Worm (Caenorhabditis elegans) whole organism, late embryonic: Measurements from ENCODE around the gene tag-273.
A peak's percentile ranks its signal among the peaks of the same experiment; 100 is the strongest.

Source experiments
- F13H6.1 ChIP-seq: sonication (generic microtip); optimal IDR thresholded peaks from 2 replicates; lab custom pipeline; 2016; ENCODE audit warnings: missing genetic modification characterization, missing compliant biosample characterization
- K02D7.2 ChIP-seq: sonication (generic microtip); optimal IDR thresholded peaks from 2 replicates; lab custom pipeline; 2017; ENCODE audit warnings: mild to moderate bottlenecking, missing genetic modification characterization, missing compliant biosample characterization
- K09A11.1 ChIP-seq: sonication (generic microtip); optimal IDR thresholded peaks from 2 replicates; lab custom pipeline; 2017; ENCODE audit warnings: antibody characterized with exemption, mild to moderate bottlenecking, missing genetic modification characterization, missing compliant biosample characterization; ENCODE audit not compliant: insufficient read depth
- T23F11.4 ChIP-seq: fragments of 200-800 bp; sonication (Bioruptor generic); optimal IDR thresholded peaks from 2 replicates; lab custom pipeline; 2018; ENCODE audit warnings: mild to moderate bottlenecking, missing genetic modification characterization, missing compliant biosample characterization
- ahr-1 ChIP-seq: sonication (generic microtip); optimal IDR thresholded peaks from 2 replicates; lab custom pipeline; 2016; ENCODE audit warnings: missing genetic modification characterization, missing compliant biosample characterization
- ama-1 ChIP-seq: fragments of 150-350 bp; optimal IDR thresholded peaks from 2 replicates; lab custom pipeline; 2014
- ceh-19 ChIP-seq: fragments of 200-800 bp; sonication (Bioruptor generic); optimal IDR thresholded peaks from 2 replicates; lab custom pipeline; 2018; ENCODE audit warnings: mild to moderate bottlenecking, missing genetic modification characterization, missing compliant biosample characterization
- ceh-2 ChIP-seq: sonication (generic microtip); optimal IDR thresholded peaks from 2 replicates; lab custom pipeline; 2016; ENCODE audit warnings: missing genotype, missing genetic modification characterization, missing compliant biosample characterization
- ceh-22 ChIP-seq: sonication (generic microtip); optimal IDR thresholded peaks from 2 replicates; lab custom pipeline; 2017; ENCODE audit warnings: missing biosample characterization, missing genetic modification characterization
- ceh-30 ChIP-seq: fragments of 150-350 bp; optimal IDR thresholded peaks from 2 replicates; lab custom pipeline; 2014; ENCODE audit warnings: missing biosample characterization, missing genetic modification characterization
- ceh-34 ChIP-seq: sonication (generic microtip); optimal IDR thresholded peaks from 2 replicates; lab custom pipeline; 2016; ENCODE audit warnings: mild to moderate bottlenecking, missing genetic modification characterization, missing compliant biosample characterization
- ceh-45 ChIP-seq: fragments of 200-800 bp; sonication (Bioruptor generic); IDR thresholded peaks from 2 replicates; pipeline ENCODE4 v1.3.6; 2022; ENCODE audit warnings: missing genetic modification reagents, missing genetic modification characterization, missing compliant biosample characterization
- ceh-48 ChIP-seq: sonication (generic microtip); optimal IDR thresholded peaks from 2 replicates; lab custom pipeline; 2016; ENCODE audit warnings: missing genetic modification characterization, inconsistent platforms, missing compliant biosample characterization
- ceh-6 ChIP-seq: fragments of 200-800 bp; sonication (Bioruptor generic); optimal IDR thresholded peaks from 2 replicates; lab custom pipeline; 2018; ENCODE audit warnings: mild to moderate bottlenecking, missing genetic modification characterization, missing compliant biosample characterization
- ceh-9 ChIP-seq: sonication (generic microtip); optimal IDR thresholded peaks from 2 replicates; lab custom pipeline; 2016; ENCODE audit warnings: mild to moderate bottlenecking, missing genetic modification characterization, inconsistent platforms, missing compliant biosample characterization
- dmd-4 ChIP-seq: sonication (generic microtip); optimal IDR thresholded peaks from 2 replicates; lab custom pipeline; 2016; ENCODE audit warnings: borderline replicate concordance, missing genetic modification characterization, missing compliant biosample characterization
- dve-1 ChIP-seq: sonication (generic microtip); optimal IDR thresholded peaks from 2 replicates; lab custom pipeline; 2017; ENCODE audit warnings: antibody characterized with exemption, mild to moderate bottlenecking, missing genetic modification characterization, missing compliant biosample characterization
- elt-4 ChIP-seq: sonication (generic microtip); optimal IDR thresholded peaks from 2 replicates; lab custom pipeline; 2016; ENCODE audit warnings: missing genetic modification characterization, missing compliant biosample characterization
- ets-4 ChIP-seq: sonication (generic microtip); optimal IDR thresholded peaks from 2 replicates; lab custom pipeline; 2016; ENCODE audit warnings: missing genetic modification characterization, missing compliant biosample characterization
- eyg-1 ChIP-seq: sonication (generic microtip); optimal IDR thresholded peaks from 2 replicates; lab custom pipeline; 2016; ENCODE audit warnings: missing genotype, missing genetic modification characterization, missing compliant biosample characterization
- fkh-6 ChIP-seq: sonication (generic microtip); optimal IDR thresholded peaks from 2 replicates; lab custom pipeline; 2016; ENCODE audit warnings: missing genetic modification characterization, missing compliant biosample characterization
- gmeb-2 ChIP-seq: sonication (generic microtip); optimal IDR thresholded peaks from 2 replicates; lab custom pipeline; 2016; ENCODE audit warnings: missing genetic modification characterization, inconsistent platforms, missing compliant biosample characterization
- hlh-13 ChIP-seq: fragments of 200-800 bp; sonication (Bioruptor generic); optimal IDR thresholded peaks from 2 replicates; lab custom pipeline; 2018; ENCODE audit warnings: mild to moderate bottlenecking, missing genetic modification characterization, missing compliant biosample characterization
- hlh-30 ChIP-seq: sonication (generic microtip); optimal IDR thresholded peaks from 2 replicates; lab custom pipeline; 2017; ENCODE audit warnings: antibody characterized with exemption, missing genetic modification characterization, missing compliant biosample characterization; ENCODE audit not compliant: insufficient read depth
- hlh-6 ChIP-seq: sonication (generic microtip); optimal IDR thresholded peaks from 2 replicates; lab custom pipeline; 2016; ENCODE audit warnings: missing genotype, missing genetic modification characterization, missing compliant biosample characterization
- hlh-8 ChIP-seq: sonication (generic microtip); optimal IDR thresholded peaks from 2 replicates; lab custom pipeline; 2016; ENCODE audit warnings: missing genotype, missing genetic modification characterization, missing compliant biosample characterization
- lim-6 ChIP-seq: sonication (generic microtip); optimal IDR thresholded peaks from 2 replicates; lab custom pipeline; 2016; ENCODE audit warnings: missing genetic modification characterization, missing compliant biosample characterization
- lin-11 ChIP-seq: fragments of 200-800 bp; sonication (Bioruptor generic); optimal IDR thresholded peaks from 2 replicates; lab custom pipeline; 2018; ENCODE audit warnings: mild to moderate bottlenecking, missing genetic modification characterization, missing compliant biosample characterization
- madf-2 ChIP-seq: sonication (generic microtip); optimal IDR thresholded peaks from 2 replicates; lab custom pipeline; 2017; ENCODE audit warnings: missing genetic modification characterization, missing compliant biosample characterization
- mec-3 ChIP-seq: sonication (generic microtip); optimal IDR thresholded peaks from 2 replicates; lab custom pipeline; 2016; ENCODE audit warnings: borderline replicate concordance, missing genetic modification characterization, missing compliant biosample characterization
- nfya-1 ChIP-seq: sonication (generic microtip); optimal IDR thresholded peaks from 2 replicates; lab custom pipeline; 2017; ENCODE audit warnings: missing genetic modification characterization, mild to moderate bottlenecking, missing compliant biosample characterization, antibody characterized with exemption, moderate library complexity
- nhr-11 ChIP-seq: fragments of 150-350 bp; optimal IDR thresholded peaks from 2 replicates; lab custom pipeline; 2014; ENCODE audit warnings: missing biosample characterization, missing genetic modification characterization
- odd-2 ChIP-seq: sonication (generic microtip); optimal IDR thresholded peaks from 2 replicates; lab custom pipeline; 2017; ENCODE audit warnings: antibody characterized with exemption, mild to moderate bottlenecking, missing genetic modification characterization, missing compliant biosample characterization
- pax-1 ChIP-seq: fragments of 150-350 bp; optimal IDR thresholded peaks from 2 replicates; lab custom pipeline; 2014; ENCODE audit warnings: missing biosample characterization, missing genetic modification characterization
- pha-2 ChIP-seq: sonication (generic microtip); optimal IDR thresholded peaks from 2 replicates; lab custom pipeline; 2017; ENCODE audit warnings: mild to moderate bottlenecking, missing genetic modification characterization, missing compliant biosample characterization
- pha-4 ChIP-seq: fragments of 150-350 bp; optimal IDR thresholded peaks from 2 replicates; lab custom pipeline; 2018; ENCODE audit warnings: missing biosample characterization, missing genetic modification reagents, missing genetic modification characterization
- pqm-1 ChIP-seq: sonication (generic microtip); optimal IDR thresholded peaks from 2 replicates; lab custom pipeline; 2016; ENCODE audit warnings: missing genetic modification characterization, missing compliant biosample characterization
- ref-2 ChIP-seq: sonication (generic microtip); optimal IDR thresholded peaks from 2 replicates; lab custom pipeline; 2016; ENCODE audit warnings: missing genetic modification characterization, missing compliant biosample characterization
- rnt-1 ChIP-seq: sonication (generic microtip); optimal IDR thresholded peaks from 2 replicates; lab custom pipeline; 2016; ENCODE audit warnings: missing genetic modification characterization, missing compliant biosample characterization
- sdc-2 ChIP-seq: sonication (generic microtip); optimal IDR thresholded peaks from 2 replicates; lab custom pipeline; 2016; ENCODE audit warnings: missing genotype, missing genetic modification characterization, missing compliant biosample characterization
- tbx-7 ChIP-seq: sonication (generic microtip); optimal IDR thresholded peaks from 2 replicates; lab custom pipeline; 2016; ENCODE audit warnings: missing genotype, missing genetic modification characterization, missing compliant biosample characterization
- unc-3 ChIP-seq, 2 experiments: fragments of 200-800 bp in 1 of 2; sonication (Bioruptor generic) in 1 of 2; sonication (generic microtip) in 1 of 2; conservative IDR thresholded peaks in 1 of 2; optimal IDR thresholded peaks in 1 of 2; 2 replicates each; pipeline versions ENCODE4 v1.3.6 to Lab custom; 2016 to 2022; ENCODE audit warnings: missing compliant biosample characterization in 2 of 2, missing genetic modification characterization in 2 of 2, missing genetic modification reagents in 1 of 2
- unc-86 ChIP-seq: sonication (generic microtip); optimal IDR thresholded peaks from 2 replicates; lab custom pipeline; 2016; ENCODE audit warnings: missing genetic modification characterization, missing compliant biosample characterization
- zip-5 ChIP-seq: sonication (generic microtip); optimal IDR thresholded peaks from 2 replicates; lab custom pipeline; 2016; ENCODE audit warnings: missing genetic modification characterization, missing compliant biosample characterization
- ztf-16 ChIP-seq: sonication (generic microtip); optimal IDR thresholded peaks from 2 replicates; lab custom pipeline; 2017; ENCODE audit warnings: missing genetic modification characterization, missing compliant biosample characterization

tag-273 gene

ce11 chrIV:14469013-14469412 lies 36.0 kb downstream of the tag-273 start:
- TF ChIP-seq hlh-6 (no peak), K09A11.1 (tag; lab: Kevin White, UChicago) (no peak), ceh-9 (no peak), pax-1 (tag; lab: Kevin White, UChicago) (no peak), fkh-6 (no peak)

- TF ChIP-seq ahr-1 (tag; lab: Kevin White, UChicago): no peak
- TF ChIP-seq ceh-22 (tag; lab: Kevin White, UChicago): no peak
- no peak for TF ChIP-seq ceh-2 (tag; lab: Kevin White, UChicago)
- no peak for TF ChIP-seq pha-4 (tag; lab: Kevin White, UChicago)
- no peak for TF ChIP-seq madf-2 (tag; lab: Kevin White, UChicago)
- TF ChIP-seq ceh-6 (GFP tag; lab: Kevin White, UChicago): no peak
- no peak for TF ChIP-seq pqm-1 (tag; lab: Kevin White, UChicago)
- no peak for TF ChIP-seq nfya-1 (tag; lab: Kevin White, UChicago)
- TF ChIP-seq pha-2: no peak
- no peak for TF ChIP-seq hlh-6
- no peak for TF ChIP-seq F13H6.1 (tag; lab: Kevin White, UChicago)
- TF ChIP-seq nhr-11 (tag; lab: Kevin White, UChicago): no peak
- TF ChIP-seq ztf-16 (tag; lab: Kevin White, UChicago): no peak
- TF ChIP-seq ceh-9: no peak
- no peak for TF ChIP-seq lin-11 (tag; lab: Kevin White, UChicago)
- no peak for TF ChIP-seq ama-1 (lab: Kevin White, UChicago)
- TF ChIP-seq, all 69 proteins: peak for 0
These were observed 38.1 kb downstream of the tag-273 start for ce11 chrIV:14466837-14467236.

- TF ChIP-seq ceh-45 (GFP tag; lab: Robert Waterston, UW) (no peak), ama-1 (lab: Kevin White, UChicago) (no peak), T23F11.4 (GFP tag; lab: Kevin White, UChicago) (no peak), ceh-48 (tag; lab: Kevin White, UChicago) (no peak), gmeb-2 (tag; lab: Kevin White, UChicago) (no peak), F13H6.1 (tag; lab: Kevin White, UChicago) (no peak), pha-2 (no peak), ztf-16 (tag; lab: Kevin White, UChicago) (no peak), pqm-1 (tag; lab: Kevin White, UChicago) (no peak), K09A11.1 (tag; lab: Kevin White, UChicago) (no peak), tbx-7 (tag; lab: Kevin White, UChicago) (no peak), lim-6 (tag; lab: Kevin White, UChicago) (no peak), mec-3 (tag; lab: Kevin White, UChicago) (no peak), elt-4 (tag; lab: Kevin White, UChicago) (no peak)
These were observed 38.9 kb downstream of the tag-273 start for ce11 chrIV:14466048-14466447.

- TF ChIP-seq ceh-19 (GFP tag; lab: Kevin White, UChicago) (peak; percentile 41), ceh-34 (tag; lab: Kevin White, UChicago) (peak; percentile 16), ceh-22 (tag; lab: Kevin White, UChicago) (no peak), ceh-2 (tag; lab: Kevin White, UChicago) (no peak), dmd-4 (no peak), eyg-1 (tag; lab: Kevin White, UChicago) (no peak), rnt-1 (tag; lab: Kevin White, UChicago) (peak; percentile 73), ref-2 (no peak), unc-86 (tag; lab: Kevin White, UChicago) (no peak), hlh-30 (tag; lab: Kevin White, UChicago) (peak; percentile 74), dve-1 (tag; lab: Kevin White, UChicago) (peak; percentile 86), ceh-30 (tag; lab: Kevin White, UChicago) (peak; percentile 90), madf-2 (tag; lab: Kevin White, UChicago) (no peak), pax-1 (tag; lab: Kevin White, UChicago) (peak; percentile 94), sdc-2 (tag; lab: Kevin White, UChicago) (no peak), lin-11 (tag; lab: Kevin White, UChicago) (peak; percentile 27), K02D7.2 (tag; lab: Kevin White, UChicago) (no peak), ceh-6 (GFP tag; lab: Kevin White, UChicago) (no peak), hlh-13 (no peak), nfya-1 (tag; lab: Kevin White, UChicago) (peak; percentile 97), hlh-8 (tag; lab: Kevin White, UChicago) (no peak), unc-3 (GFP tag; conservative IDR thresholded peaks at IDR 0.05; lab: Robert Waterston, UW) (no peak), unc-3 (tag; optimal IDR thresholded peaks at IDR 0.05; lab: Kevin White, UChicago) (peak; percentile 37), odd-2 (tag; lab: Kevin White, UChicago) (no peak), ceh-48 (tag; lab: Kevin White, UChicago) (peak; percentile 54), ets-4 (tag; lab: Kevin White, UChicago) (peak; percentile 43), zip-5 (no peak)
These were observed 40.9 kb downstream of the tag-273 start, which contains the start of gene dld-1 for ce11 chrIV:14464065-14464567. TSS of gene dld-1 (plus strand) at chrIV:14464517.
